Fruit fly (Drosophila melanogaster) whole organism: ENCODE measurements around the gene cyc.

Experiments
- Dll ChIP-seq: fragments of >200 bp; optimal IDR thresholded peaks from 2 replicates; lab custom pipeline; 2017
- EcR ChIP-seq, 2 experiments: fragments of >200 bp; optimal IDR thresholded peaks; 2 replicates each; lab custom pipeline; 2017; ENCODE audit warnings: missing biosample characterization in 2 of 2, missing genetic modification characterization in 2 of 2, missing genetic modification reagents in 2 of 2
- pan ChIP-seq: fragments of >200 bp; optimal IDR thresholded peaks from 2 replicates; lab custom pipeline; 2017
- psq ChIP-seq: fragments of >200 bp; optimal IDR thresholded peaks from 2 replicates; lab custom pipeline; 2017

DNA sequence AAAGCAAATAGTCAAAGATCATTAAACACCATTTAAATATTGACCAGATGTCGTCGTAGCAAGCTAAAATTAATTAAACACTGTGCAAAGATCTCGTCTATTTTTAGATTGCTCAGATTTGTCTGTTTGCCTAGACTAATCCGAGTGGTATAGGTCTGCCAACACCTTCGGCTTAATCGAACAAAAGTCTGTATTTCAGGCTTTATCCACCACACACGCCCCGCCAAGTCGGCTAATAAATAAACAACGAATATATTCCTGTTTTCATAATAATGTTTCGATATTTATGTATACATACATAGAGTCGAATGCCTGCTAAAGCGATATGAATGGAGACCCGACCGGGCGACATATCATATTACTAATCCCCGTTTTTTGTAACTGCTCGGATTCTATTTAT is 37.2 kb downstream of the cyc start:
- no peak for TF ChIP-seq psq (lab: Kevin White, UChicago)
- TF ChIP-seq Dll, result no peak
- TF ChIP-seq pan (lab: Kevin White, UChicago), result no peak
- TF ChIP-seq EcR (GFP tag; optimal IDR thresholded peaks at IDR 0.05; lab: Kevin White, UChicago), result no peak
